Worm (Caenorhabditis elegans) whole organism, young adult: ENCODE data around the gene F25D1.8.

Source experiments
- B0035.1 ChIP-seq: sonication (generic microtip); optimal IDR thresholded peaks from 2 replicates; lab custom pipeline; 2016; ENCODE audit warnings: missing genetic modification characterization, mild to moderate bottlenecking, missing compliant biosample characterization, missing genotype, missing genetic modification reagents
- B0261.1 ChIP-seq: sonication (generic microtip); optimal IDR thresholded peaks from 2 replicates; lab custom pipeline; 2016; ENCODE audit warnings: mild to moderate bottlenecking, missing genetic modification characterization, moderate library complexity, missing compliant biosample characterization
- B0336.3 ChIP-seq: fragments of 200-800 bp; sonication (Bioruptor generic); IDR thresholded peaks from 2 replicates; pipeline ENCODE4 v1.3.6; 2022; ENCODE audit warnings: missing genetic modification characterization, missing compliant biosample characterization
- C06A6.2 ChIP-seq: fragments of 200-800 bp; sonication (Bioruptor generic); conservative IDR thresholded peaks from 2 replicates; pipeline ENCODE4 v1.3.6; 2022; ENCODE audit warnings: missing genetic modification characterization, missing compliant biosample characterization
- D2030.7 ChIP-seq: fragments of 200-800 bp; sonication (Bioruptor generic); IDR thresholded peaks from 2 replicates; pipeline ENCODE4 v1.3.6; 2022; ENCODE audit warnings: missing genetic modification reagents, missing genetic modification characterization, missing compliant biosample characterization
- F39B2.1 ChIP-seq: fragments of 200-800 bp; sonication (Bioruptor generic); IDR thresholded peaks from 2 replicates; pipeline ENCODE4 v1.3.6; 2022; ENCODE audit warnings: missing genetic modification reagents, missing genetic modification characterization, missing compliant biosample characterization
- F55B11.4 ChIP-seq: sonication (generic microtip); optimal IDR thresholded peaks from 2 replicates; lab custom pipeline; 2016; ENCODE audit warnings: missing compliant biosample characterization, missing genetic modification characterization, borderline replicate concordance; ENCODE audit not compliant: insufficient read depth
- F57C9.4 ChIP-seq: sonication (generic microtip); optimal IDR thresholded peaks from 2 replicates; lab custom pipeline; 2017; ENCODE audit warnings: mild to moderate bottlenecking, missing genetic modification characterization, missing compliant biosample characterization
- K12H6.12 ChIP-seq: fragments of 200-800 bp; sonication (Bioruptor generic); optimal IDR thresholded peaks from 2 replicates; lab custom pipeline; 2018; ENCODE audit warnings: mild to moderate bottlenecking, missing genetic modification characterization, missing compliant biosample characterization
- Y67H2A.10 ChIP-seq: fragments of 200-800 bp; sonication (Bioruptor generic); conservative IDR thresholded peaks from 2 replicates; pipeline ENCODE4 v1.3.6; 2022; ENCODE audit warnings: missing genetic modification reagents, missing genetic modification characterization, missing compliant biosample characterization
- Y79H2A.3 ChIP-seq: fragments of 200-800 bp; sonication (Bioruptor generic); conservative IDR thresholded peaks from 2 replicates; pipeline ENCODE4 v1.3.6; 2022; ENCODE audit warnings: missing genetic modification reagents, missing genetic modification characterization, missing compliant biosample characterization
- Y95B8A.8 ChIP-seq: fragments of 200-800 bp; sonication (Bioruptor generic); IDR thresholded peaks from 2 replicates; pipeline ENCODE4 v1.3.6; 2022; ENCODE audit warnings: missing genetic modification reagents, missing genetic modification characterization, missing compliant biosample characterization
- ZK185.1 ChIP-seq: sonication (generic microtip); optimal IDR thresholded peaks from 2 replicates; lab custom pipeline; 2016; ENCODE audit warnings: mild to moderate bottlenecking, missing genetic modification characterization, missing compliant biosample characterization; ENCODE audit not compliant: poor library complexity, severe bottlenecking
- atf-7 ChIP-seq: sonication (generic microtip); optimal IDR thresholded peaks from 2 replicates; lab custom pipeline; 2017; ENCODE audit warnings: mild to moderate bottlenecking, missing genetic modification characterization, missing compliant biosample characterization
- bed-1 ChIP-seq: fragments of 200-800 bp; sonication (Bioruptor generic); IDR thresholded peaks from 2 replicates; pipeline ENCODE4 v1.3.6; 2022; ENCODE audit warnings: missing genetic modification reagents, missing genetic modification characterization, missing compliant biosample characterization
- cebp-2 ChIP-seq: fragments of 200-800 bp; sonication (Bioruptor generic); IDR thresholded peaks from 2 replicates; pipeline ENCODE4 v1.3.6; 2022; ENCODE audit warnings: missing genetic modification characterization, missing compliant biosample characterization
- ceh-100 ChIP-seq: fragments of 200-800 bp; sonication (Bioruptor generic); IDR thresholded peaks from 2 replicates; pipeline ENCODE4 v1.3.6; 2022; ENCODE audit warnings: missing genetic modification reagents, missing genetic modification characterization, missing compliant biosample characterization
- die-1 ChIP-seq: sonication (generic microtip); optimal IDR thresholded peaks from 2 replicates; lab custom pipeline; 2016; ENCODE audit warnings: missing genotype, mild to moderate bottlenecking, missing genetic modification characterization, missing compliant biosample characterization
- dpl-1 ChIP-seq: fragments of 150-350 bp; optimal IDR thresholded peaks from 2 replicates; lab custom pipeline; 2014; ENCODE audit warnings: missing biosample characterization, missing genetic modification reagents, missing genetic modification characterization
- egrh-3 ChIP-seq: fragments of 200-800 bp; sonication (Bioruptor generic); IDR thresholded peaks from 2 replicates; pipeline ENCODE4 v1.3.6; 2022; ENCODE audit warnings: missing genetic modification reagents, missing genetic modification characterization, missing compliant biosample characterization
- gei-17 ChIP-seq: fragments of 200-800 bp; sonication (Bioruptor generic); optimal IDR thresholded peaks from 2 replicates; lab custom pipeline; 2018; ENCODE audit warnings: mild to moderate bottlenecking, missing genetic modification characterization, missing compliant biosample characterization
- him-1 ChIP-seq: sonication (generic microtip); optimal IDR thresholded peaks from 2 replicates; lab custom pipeline; 2016; ENCODE audit warnings: missing genotype, missing genetic modification reagents, missing genetic modification characterization, missing compliant biosample characterization
- hlh-12 ChIP-seq: sonication (generic microtip); optimal IDR thresholded peaks from 2 replicates; lab custom pipeline; 2016; ENCODE audit warnings: missing genetic modification characterization, missing compliant biosample characterization
- hrde-1 ChIP-seq: sonication (generic microtip); optimal IDR thresholded peaks from 2 replicates; lab custom pipeline; 2016; ENCODE audit warnings: missing genetic modification characterization, mild to moderate bottlenecking, missing compliant biosample characterization, moderate library complexity, missing genotype, missing genetic modification reagents, borderline replicate concordance
- let-607 ChIP-seq, 2 experiments: fragments of 200-800 bp in 1 of 2; sonication (Bioruptor generic) in 1 of 2; sonication (generic microtip) in 1 of 2; optimal IDR thresholded peaks; 2 replicates each; lab custom pipeline; 2016 to 2018; ENCODE audit warnings: mild to moderate bottlenecking in 2 of 2, missing compliant biosample characterization in 2 of 2, missing genetic modification characterization in 2 of 2, moderate library complexity in 2 of 2, missing genotype in 1 of 2
- lin-26 ChIP-seq: fragments of 200-800 bp; sonication (Bioruptor generic); IDR thresholded peaks from 2 replicates; pipeline ENCODE4 v1.3.6; 2022; ENCODE audit warnings: missing genetic modification reagents, missing genetic modification characterization, missing compliant biosample characterization
- lin-54 ChIP-seq: fragments of 200-800 bp; sonication (Bioruptor generic); optimal IDR thresholded peaks from 2 replicates; lab custom pipeline; 2018; ENCODE audit warnings: mild to moderate bottlenecking, missing genetic modification characterization, missing compliant biosample characterization
- lir-1 ChIP-seq: fragments of 200-800 bp; sonication (Bioruptor generic); conservative IDR thresholded peaks from 2 replicates; pipeline ENCODE4 v1.3.6; 2022; ENCODE audit warnings: missing genetic modification reagents, missing genetic modification characterization, missing compliant biosample characterization
- lsl-1 ChIP-seq: fragments of 200-800 bp; sonication (Bioruptor generic); optimal IDR thresholded peaks from 2 replicates; lab custom pipeline; 2018; ENCODE audit warnings: mild to moderate bottlenecking, missing genetic modification characterization, moderate library complexity, missing compliant biosample characterization
- madf-3 ChIP-seq: fragments of 200-800 bp; sonication (Bioruptor generic); IDR thresholded peaks from 2 replicates; pipeline ENCODE4 v1.3.6; 2022; ENCODE audit warnings: missing genetic modification reagents, missing genetic modification characterization, missing compliant biosample characterization
- mcd-1 ChIP-seq: fragments of 200-800 bp; sonication (Bioruptor generic); IDR thresholded peaks from 2 replicates; pipeline ENCODE4 v1.3.6; 2022; ENCODE audit warnings: missing genetic modification reagents, missing genetic modification characterization, missing compliant biosample characterization
- nfya-1 ChIP-seq: sonication (generic microtip); optimal IDR thresholded peaks from 2 replicates; lab custom pipeline; 2017; ENCODE audit warnings: antibody characterized with exemption, missing compliant biosample characterization, missing genetic modification characterization, borderline replicate concordance; ENCODE audit not compliant: insufficient read depth
- nfya-2 ChIP-seq: fragments of 200-800 bp; sonication (Bioruptor generic); IDR thresholded peaks from 2 replicates; pipeline ENCODE4 v1.3.6; 2022; ENCODE audit warnings: missing genetic modification reagents, missing genetic modification characterization, missing compliant biosample characterization
- nhr-90 ChIP-seq: sonication (generic microtip); optimal IDR thresholded peaks from 2 replicates; lab custom pipeline; 2016; ENCODE audit warnings: missing genotype, mild to moderate bottlenecking, missing genetic modification characterization, missing compliant biosample characterization
- pbrm-1 ChIP-seq: fragments of 200-800 bp; sonication (Bioruptor generic); IDR thresholded peaks from 2 replicates; pipeline ENCODE4 v1.3.6; 2022; ENCODE audit warnings: missing genetic modification reagents, missing genetic modification characterization, missing compliant biosample characterization
- pha-4 ChIP-seq: fragments of 150-350 bp; sonication (generic microtip); optimal IDR thresholded peaks from 2 replicates; lab custom pipeline; 2014; ENCODE audit warnings: missing biosample characterization, missing genetic modification reagents, missing genetic modification characterization
- repo-1 ChIP-seq: sonication (generic microtip); optimal IDR thresholded peaks from 2 replicates; lab custom pipeline; 2017; ENCODE audit warnings: mild to moderate bottlenecking, missing genetic modification characterization, missing compliant biosample characterization
- rpc-1 ChIP-seq, 2 experiments: fragments of 150-350 bp in 1 of 2; sonication (generic microtip) in 1 of 2; optimal IDR thresholded peaks; 2 replicates each; lab custom pipeline; 2014 to 2018; ENCODE audit warnings: missing biosample characterization in 1 of 2, missing genetic modification characterization in 1 of 2, missing genetic modification reagents in 1 of 2, missing genotype in 1 of 2
- snpc-1.3 ChIP-seq: sonication (generic microtip); optimal IDR thresholded peaks from 2 replicates; lab custom pipeline; 2017; ENCODE audit warnings: missing genetic modification characterization, mild to moderate bottlenecking, missing compliant biosample characterization, antibody characterized with exemption, moderate library complexity, missing genotype, missing genetic modification reagents; ENCODE audit not compliant: insufficient read depth
- tbx-9 ChIP-seq: sonication (generic microtip); optimal IDR thresholded peaks from 2 replicates; lab custom pipeline; 2016; ENCODE audit warnings: borderline replicate concordance, missing genetic modification characterization, inconsistent platforms, missing compliant biosample characterization
- unc-130 ChIP-seq: sonication (generic microtip); optimal IDR thresholded peaks from 2 replicates; lab custom pipeline; 2016; ENCODE audit warnings: missing genetic modification reagents, missing genetic modification characterization, missing compliant biosample characterization
- zfh-2 ChIP-seq: fragments of 200-800 bp; sonication (Bioruptor generic); conservative IDR thresholded peaks from 2 replicates; pipeline ENCODE4 v1.3.6; 2022; ENCODE audit warnings: missing genetic modification reagents, missing genetic modification characterization, missing compliant biosample characterization
- ztf-28 ChIP-seq: fragments of 200-800 bp; sonication (Bioruptor generic); IDR thresholded peaks from 2 replicates; pipeline ENCODE4 v1.3.6; 2022; ENCODE audit warnings: missing genetic modification reagents, missing genetic modification characterization, missing compliant biosample characterization

Gene F25D1.8

ce11 chrV:10578938-10579337 lies 39.7 kb downstream of the F25D1.8 start, which contains the start of the genes erh-1 and lpd-9 (continued):
- no peak for TF ChIP-seq egrh-3 (GFP tag; lab: Robert Waterston, UW)
- 0 out of 2 replicates have a peak, but pooled peaks have one; percentile 54 for TF ChIP-seq lir-1 (GFP tag; lab: Robert Waterston, UW)
- peak; percentile 84 for TF ChIP-seq lin-54 (GFP tag; lab: Kevin White, UChicago)
- TF ChIP-seq ZK185.1 (tag; lab: Kevin White, UChicago), result peak; percentile 43
- TF ChIP-seq Y67H2A.10, result no peak
- peak; percentile 1 for TF ChIP-seq hrde-1 (tag; lab: Kevin White, UChicago)
- peak; percentile 57 for TF ChIP-seq snpc-1.3 (tag; lab: Kevin White, UChicago)
- TF ChIP-seq dpl-1, result no peak
- TF ChIP-seq D2030.7 (GFP tag; lab: Robert Waterston, UW), result peak; percentile 43; the same call in 1 of the 2 replicates
- no peak for TF ChIP-seq bed-1 (GFP tag; lab: Robert Waterston, UW)
- TF ChIP-seq him-1 (tag; lab: Kevin White, UChicago), result no peak
- no peak for TF ChIP-seq K12H6.12 (tag; lab: Kevin White, UChicago)
- peak; percentile 38 to 78 for TF ChIP-seq let-607 (tag; optimal IDR thresholded peaks at IDR 0.05; lab: Kevin White, UChicago)
- no peak for TF ChIP-seq tbx-9 (tag; lab: Kevin White, UChicago)
- no peak for TF ChIP-seq Y79H2A.3 (GFP tag; lab: Robert Waterston, UW)
- TF ChIP-seq hlh-12 (tag; lab: Kevin White, UChicago), result no peak
- TF ChIP-seq C06A6.2 (GFP tag; lab: Robert Waterston, UW), result no peak
- no peak for TF ChIP-seq nfya-1 (tag; lab: Kevin White, UChicago)
- TF ChIP-seq ceh-100 (GFP tag; lab: Robert Waterston, UW), result no peak; the same call in 1 of the 2 replicates
- no peak for TF ChIP-seq Y95B8A.8
- no peak for TF ChIP-seq nfya-2 (GFP tag; lab: Robert Waterston, UW)
- TF ChIP-seq atf-7 (tag; lab: Kevin White, UChicago), result peak; percentile 2
- TF ChIP-seq gei-17 (GFP tag; lab: Kevin White, UChicago), result peak; percentile 23
- no peak for TF ChIP-seq lin-26
- no peak for TF ChIP-seq unc-130 (GFP tag; lab: Kevin White, UChicago)
- TF ChIP-seq pbrm-1 (GFP tag; lab: Robert Waterston, UW), result peak; percentile 72
- no peak for TF ChIP-seq B0035.1 (tag; lab: Kevin White, UChicago)
- TF ChIP-seq F39B2.1, result no peak
- no peak for TF ChIP-seq cebp-2 (GFP tag; lab: Robert Waterston, UW)
- peak; percentile 77; the same call in 1 of the 2 replicates for TF ChIP-seq madf-3 (GFP tag; lab: Robert Waterston, UW)
- TF ChIP-seq ztf-28 (GFP tag; lab: Robert Waterston, UW), result no peak
- TF ChIP-seq F55B11.4 (tag; lab: Kevin White, UChicago), result no peak
- no peak for TF ChIP-seq die-1 (tag; lab: Kevin White, UChicago)
- TF ChIP-seq B0336.3 (GFP tag; lab: Robert Waterston, UW), result peak; percentile 81
- TF ChIP-seq zfh-2, result no peak
- peak; percentile 70 for TF ChIP-seq repo-1 (tag; lab: Kevin White, UChicago)
- TF ChIP-seq rpc-1 (optimal IDR thresholded peaks at IDR 0.05; lab: Kevin White, UChicago), result no peak
- TF ChIP-seq rpc-1 (tag; optimal IDR thresholded peaks at IDR 0.05; lab: Kevin White, UChicago), result no peak
- no peak for TF ChIP-seq B0261.1
- TF ChIP-seq mcd-1 (GFP tag; lab: Robert Waterston, UW), result peak; percentile 82
- no peak for TF ChIP-seq F57C9.4
- no peak for TF ChIP-seq nhr-90 (tag; lab: Kevin White, UChicago)
- no peak for TF ChIP-seq pha-4
- peak; percentile 60 for TF ChIP-seq lsl-1
